Worm (Caenorhabditis elegans) whole organism, L2 larva: Measurements from ENCODE around the gene R09A8.9.

Source experiments
- F13H6.1 ChIP-seq: sonication (generic microtip); optimal IDR thresholded peaks from 2 replicates; lab custom pipeline; 2016; ENCODE audit warnings: missing genetic modification characterization, missing compliant biosample characterization
- aly-2 ChIP-seq: fragments of 150-350 bp; optimal IDR thresholded peaks from 2 replicates; lab custom pipeline; 2014; ENCODE audit warnings: missing biosample characterization, missing genetic modification characterization
- ama-1 ChIP-seq: fragments of 150-350 bp; optimal IDR thresholded peaks from 2 replicates; lab custom pipeline; 2018; ENCODE audit warnings: inconsistent platforms
- ceh-82 ChIP-seq: fragments of 150-350 bp; optimal IDR thresholded peaks from 2 replicates; lab custom pipeline; 2014; ENCODE audit warnings: missing biosample characterization, missing genetic modification characterization
- egl-27 ChIP-seq: sonication (generic microtip); optimal IDR thresholded peaks from 3 replicates; lab custom pipeline; 2017; ENCODE audit warnings: missing biosample characterization, missing genetic modification reagents, missing genetic modification characterization
- gmeb-1 ChIP-seq: fragments of 150-350 bp; optimal IDR thresholded peaks from 2 replicates; lab custom pipeline; 2014; ENCODE audit warnings: missing biosample characterization, missing genetic modification characterization
- mab-5 ChIP-seq: fragments of 150-350 bp; optimal IDR thresholded peaks from 2 replicates; lab custom pipeline; 2014; ENCODE audit warnings: missing biosample characterization, missing genetic modification characterization
- nhr-77 ChIP-seq: fragments of 150-350 bp; optimal IDR thresholded peaks from 2 replicates; lab custom pipeline; 2014; ENCODE audit warnings: missing biosample characterization, missing genetic modification characterization
- snpc-4 ChIP-seq: fragments of 150-350 bp; optimal IDR thresholded peaks from 2 replicates; lab custom pipeline; 2014; ENCODE audit warnings: missing biosample characterization, missing genetic modification characterization
- ztf-4 ChIP-seq: fragments of 150-350 bp; optimal IDR thresholded peaks from 2 replicates; lab custom pipeline; 2014; ENCODE audit warnings: missing biosample characterization, missing genetic modification characterization

DNA sequence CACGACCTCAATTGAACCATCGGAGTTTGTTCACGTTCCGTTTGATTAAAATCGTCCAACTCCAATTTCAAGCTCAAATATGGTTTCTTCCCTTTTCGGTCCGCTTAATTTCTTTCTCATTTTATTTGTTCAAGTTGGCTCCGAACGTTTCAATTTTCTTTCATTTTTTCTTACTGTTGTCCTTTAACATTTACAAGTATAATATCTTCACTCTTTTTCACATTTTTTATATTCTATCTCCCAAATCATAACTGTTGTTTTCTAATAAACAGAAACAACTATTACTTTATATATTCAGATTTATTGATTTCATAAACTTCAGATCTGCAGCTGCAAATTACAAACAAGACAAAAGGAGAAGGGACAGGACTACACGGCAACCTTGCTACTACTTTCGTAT lies 20.2 kb upstream of the R09A8.9 start:
- no peak for TF ChIP-seq aly-2
- TF ChIP-seq nhr-77 = no peak
- TF ChIP-seq snpc-4 (tag; lab: Kevin White, UChicago) = no peak
- no peak for TF ChIP-seq ceh-82
- no peak for TF ChIP-seq F13H6.1 (tag; lab: Kevin White, UChicago)
- no peak for TF ChIP-seq egl-27 (tag; lab: Kevin White, UChicago)
- TF ChIP-seq ama-1 = no peak
- TF ChIP-seq ztf-4 (tag; lab: Kevin White, UChicago) = no peak
- TF ChIP-seq gmeb-1 (tag; lab: Kevin White, UChicago) = no peak
- TF ChIP-seq mab-5 (tag; lab: Kevin White, UChicago) = no peak
